Fruit fly (Drosophila melanogaster): ENCODE results near the gene Glut1.

- TF ChIP-seq Eip75B (GFP tag; optimal IDR thresholded peaks at IDR 0.05) (no peak), CG6163 (GFP tag; IDR thresholded peaks at IDR 0.05) (peak; percentile 35; the same call in 2 of the 3 replicates), fd85E (GFP tag; optimal IDR thresholded peaks at IDR 0.05) (no peak), Lpt (GFP tag; optimal IDR thresholded peaks at IDR 0.05) (no peak), Sox102F (GFP tag; optimal IDR thresholded peaks at IDR 0.05) (no peak), CG32006 (GFP tag; optimal IDR thresholded peaks at IDR 0.05) (peak; percentile 54), Gug (GFP tag; IDR thresholded peaks at IDR 0.05) (no peak), vri (GFP tag; optimal IDR thresholded peaks at IDR 0.05) (no peak), salr (GFP tag; optimal IDR thresholded peaks at IDR 0.05) (no peak), lz (GFP tag; optimal IDR thresholded peaks at IDR 0.05) (no peak)
These were observed 38.4 kb upstream of the Glut1 start for dm6 chr3L:875416-876011.

All from whole organism, prepupa.